Worm (Caenorhabditis elegans) whole organism, L3 larva: ENCODE results near the gene C50E3.11.

Source experiments
- R02D3.7 ChIP-seq: fragments of 150-350 bp; optimal IDR thresholded peaks from 2 replicates; lab custom pipeline; 2014; ENCODE audit warnings: missing biosample characterization, missing genetic modification characterization
- ZK546.5 ChIP-seq: sonication (generic microtip); optimal IDR thresholded peaks from 2 replicates; lab custom pipeline; 2017; ENCODE audit warnings: missing biosample characterization, missing genetic modification characterization
- aly-2 ChIP-seq: fragments of 150-350 bp; optimal IDR thresholded peaks from 2 replicates; lab custom pipeline; 2014; ENCODE audit warnings: missing biosample characterization, missing genetic modification characterization
- ama-1 ChIP-seq: fragments of 150-350 bp; optimal IDR thresholded peaks from 2 replicates; lab custom pipeline; 2018
- ceh-28 ChIP-seq: fragments of 150-350 bp; optimal IDR thresholded peaks from 2 replicates; lab custom pipeline; 2014; ENCODE audit warnings: missing biosample characterization, missing genetic modification reagents, missing genetic modification characterization
- ceh-9 ChIP-seq: sonication (generic microtip); optimal IDR thresholded peaks from 2 replicates; lab custom pipeline; 2018; ENCODE audit warnings: missing biosample characterization, missing genetic modification characterization
- daf-12 ChIP-seq: fragments of 150-350 bp; optimal IDR thresholded peaks from 2 replicates; lab custom pipeline; 2014; ENCODE audit warnings: missing biosample characterization, missing genetic modification reagents, missing genetic modification characterization
- egl-27 ChIP-seq: sonication (generic microtip); optimal IDR thresholded peaks from 4 replicates; lab custom pipeline; 2017; ENCODE audit warnings: missing biosample characterization, missing genetic modification reagents, missing genetic modification characterization
- elt-1 ChIP-seq: fragments of 150-350 bp; optimal IDR thresholded peaks from 2 replicates; lab custom pipeline; 2014; ENCODE audit warnings: missing biosample characterization, missing genetic modification characterization
- elt-2 ChIP-seq: sonication (generic microtip); optimal IDR thresholded peaks from 2 replicates; lab custom pipeline; 2016; ENCODE audit warnings: missing genetic modification reagents, mild to moderate bottlenecking, missing genetic modification characterization, missing compliant biosample characterization
- elt-3 ChIP-seq, 3 experiments: fragments of 150-350 bp in 1 of 3; sonication (generic microtip) in 2 of 3; optimal IDR thresholded peaks; 2 replicates in 2 of 3; 4 replicates in 1 of 3; lab custom pipeline; 2014 to 2017; ENCODE audit warnings: missing biosample characterization in 3 of 3, missing genetic modification characterization in 3 of 3
- eor-1 ChIP-seq, 2 experiments: fragments of 150-350 bp; optimal IDR thresholded peaks; 2 replicates each; lab custom pipeline; 2014 to 2018; ENCODE audit warnings: missing biosample characterization in 2 of 2, missing genetic modification characterization in 2 of 2
- fkh-2 ChIP-seq: fragments of 150-350 bp; optimal IDR thresholded peaks from 2 replicates; lab custom pipeline; 2014; ENCODE audit warnings: missing biosample characterization, missing genetic modification reagents, missing genetic modification characterization
- fos-1 ChIP-seq: fragments of 150-350 bp; optimal IDR thresholded peaks from 2 replicates; lab custom pipeline; 2014; ENCODE audit warnings: missing biosample characterization, missing genetic modification characterization
- hmg-11 ChIP-seq: sonication (generic microtip); optimal IDR thresholded peaks from 2 replicates; lab custom pipeline; 2016; ENCODE audit warnings: missing genetic modification characterization, missing compliant biosample characterization
- jun-1 ChIP-seq: fragments of 150-350 bp; optimal IDR thresholded peaks from 2 replicates; lab custom pipeline; 2014; ENCODE audit warnings: missing biosample characterization, missing genetic modification reagents, missing genetic modification characterization
- lin-39 ChIP-seq: fragments of 150-350 bp; optimal IDR thresholded peaks from 2 replicates; lab custom pipeline; 2018; ENCODE audit warnings: missing biosample characterization, missing genetic modification reagents, missing genetic modification characterization
- mdl-1 ChIP-seq: fragments of 150-350 bp; optimal IDR thresholded peaks from 2 replicates; lab custom pipeline; 2014; ENCODE audit warnings: missing biosample characterization, missing genetic modification characterization
- mml-1 ChIP-seq: fragments of 150-350 bp; sonication (generic microtip); optimal IDR thresholded peaks from 3 replicates; lab custom pipeline; 2014; ENCODE audit warnings: missing biosample characterization, missing genetic modification characterization
- nfya-1 ChIP-seq: sonication (generic microtip); optimal IDR thresholded peaks from 2 replicates; lab custom pipeline; 2017; ENCODE audit warnings: missing genetic modification characterization, mild to moderate bottlenecking, missing compliant biosample characterization, antibody characterized with exemption, moderate library complexity; ENCODE audit not compliant: insufficient read depth
- nhr-11 ChIP-seq: fragments of 150-350 bp; optimal IDR thresholded peaks from 2 replicates; lab custom pipeline; 2014; ENCODE audit warnings: missing biosample characterization, missing genetic modification characterization
- nhr-12 ChIP-seq: fragments of 150-350 bp; optimal IDR thresholded peaks from 2 replicates; lab custom pipeline; 2014; ENCODE audit warnings: missing biosample characterization, missing genetic modification characterization
- nhr-237 ChIP-seq: fragments of 150-350 bp; optimal IDR thresholded peaks from 2 replicates; lab custom pipeline; 2014; ENCODE audit warnings: missing biosample characterization, missing genetic modification characterization
- nhr-43 ChIP-seq: sonication (generic microtip); optimal IDR thresholded peaks from 2 replicates; lab custom pipeline; 2016; ENCODE audit warnings: mild to moderate bottlenecking, missing genetic modification characterization, missing compliant biosample characterization; ENCODE audit not compliant: poor library complexity, severe bottlenecking
- pha-4 ChIP-seq: fragments of 150-350 bp; optimal IDR thresholded peaks from 2 replicates; lab custom pipeline; 2014; ENCODE audit warnings: missing biosample characterization, missing genetic modification reagents, missing genetic modification characterization
- pqm-1 ChIP-seq: fragments of 150-350 bp; optimal IDR thresholded peaks from 2 replicates; lab custom pipeline; 2017; ENCODE audit warnings: missing biosample characterization, missing genetic modification characterization, inconsistent platforms
- sea-2 ChIP-seq: fragments of 150-350 bp; sonication (generic microtip); optimal IDR thresholded peaks from 4 replicates; lab custom pipeline; 2014; ENCODE audit warnings: missing biosample characterization, missing genetic modification reagents, missing genetic modification characterization
- unc-39 ChIP-seq: sonication (generic microtip); optimal IDR thresholded peaks from 4 replicates; lab custom pipeline; 2017; ENCODE audit warnings: missing biosample characterization, missing genetic modification characterization
- unc-62 ChIP-seq: fragments of 150-350 bp; sonication (generic microtip); optimal IDR thresholded peaks from 4 replicates; lab custom pipeline; 2014; ENCODE audit warnings: missing biosample characterization, missing genetic modification reagents, missing genetic modification characterization
- zag-1 ChIP-seq: fragments of 150-350 bp; optimal IDR thresholded peaks from 2 replicates; lab custom pipeline; 2014; ENCODE audit warnings: missing biosample characterization, missing genetic modification characterization
- ztf-11 ChIP-seq: fragments of 150-350 bp; optimal IDR thresholded peaks from 2 replicates; lab custom pipeline; 2014; ENCODE audit warnings: missing biosample characterization, missing genetic modification characterization
- ztf-4 ChIP-seq: fragments of 150-350 bp; optimal IDR thresholded peaks from 2 replicates; lab custom pipeline; 2014; ENCODE audit warnings: missing biosample characterization, missing genetic modification characterization

C50E3.11 gene

DNA sequence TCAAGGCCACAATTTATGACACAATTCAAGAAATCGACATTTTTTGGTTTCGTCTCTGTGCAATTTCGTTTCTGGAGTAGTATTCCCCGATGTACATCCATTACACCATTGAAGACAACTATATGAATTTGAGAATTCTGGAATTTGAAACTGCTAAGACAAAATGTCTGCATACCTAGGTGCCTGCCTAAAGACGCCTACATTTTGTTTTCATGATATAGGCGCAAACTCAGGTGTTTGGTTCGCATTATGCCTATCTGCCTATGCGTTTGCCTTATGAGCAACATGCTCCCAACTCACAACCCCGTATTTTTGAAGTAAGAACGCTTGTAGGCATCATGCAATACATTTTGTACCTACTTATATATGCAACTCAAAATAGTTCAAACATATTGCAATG lies 32.3 kb downstream of the C50E3.11 start, which contains the start of gene F19F10.14:
TSS of gene F19F10.14 (minus strand) at position 101 of the 400 bp plus-strand sequence.
- TF ChIP-seq unc-62 (GFP tag; lab: Kevin White, UChicago) (no peak), jun-1 (no peak), elt-3 (tag; optimal IDR thresholded peaks at IDR 0.05; lab: Kevin White, UChicago) (no peak), R02D3.7 (tag; lab: Kevin White, UChicago) (no peak), fkh-2 (tag; lab: Kevin White, UChicago) (no peak), ama-1 (lab: Kevin White, UChicago) (no peak), nhr-43 (tag; lab: Kevin White, UChicago) (no peak), sea-2 (GFP tag; lab: Kevin White, UChicago) (no peak), egl-27 (tag; lab: Kevin White, UChicago) (no peak), ceh-9 (tag; lab: Kevin White, UChicago) (no peak)

- TF ChIP-seq pha-4 (tag; lab: Kevin White, UChicago) (no peak), ceh-9 (tag; lab: Kevin White, UChicago) (no peak), elt-2 (tag; lab: Kevin White, UChicago) (no peak), fos-1 (tag; lab: Kevin White, UChicago) (no peak), ZK546.5 (tag; lab: Kevin White, UChicago) (no peak), pqm-1 (tag; lab: Kevin White, UChicago) (no peak), zag-1 (tag; lab: Kevin White, UChicago) (no peak), daf-12 (tag; lab: Kevin White, UChicago) (no peak), ztf-4 (tag; lab: Kevin White, UChicago) (no peak), elt-3 (tag; optimal IDR thresholded peaks at IDR 0.05; lab: Kevin White, UChicago) (no peak), nhr-11 (tag; lab: Kevin White, UChicago) (no peak), fkh-2 (tag; lab: Kevin White, UChicago) (no peak), elt-1 (tag; lab: Kevin White, UChicago) (no peak)
Observed at ce11 chrV:7570290-7570689, 33.0 kb downstream of the C50E3.11 start, which contains the start of gene clec-212. clec-212 (minus strand) TSS chrV:7570390.

DNA sequence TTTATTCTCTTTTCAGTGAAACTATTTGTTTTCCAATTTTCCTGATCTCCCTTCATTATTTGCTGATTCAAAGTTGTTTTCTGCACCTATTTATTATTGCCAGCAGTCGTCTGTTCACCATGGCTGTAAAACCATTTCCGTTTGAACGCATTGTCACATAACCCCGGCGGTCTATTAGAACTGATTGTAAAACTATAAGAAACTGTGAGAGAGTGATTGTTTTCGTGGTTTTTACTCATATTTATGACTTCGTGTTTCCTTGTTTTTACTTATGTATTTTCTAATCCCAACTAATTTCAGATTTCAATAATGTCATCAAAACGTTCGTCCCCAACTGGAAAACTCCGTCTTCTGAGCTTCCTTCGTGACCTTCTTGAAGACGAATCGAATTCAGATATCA lies 40.3 kb downstream of the C50E3.11 start, which contains the start of gene F19F10.1:
TSS of gene F19F10.1 (plus strand) at position 301 of the 400 bp plus-strand sequence.
- TF ChIP-seq mdl-1 (tag; lab: Kevin White, UChicago), result no peak
- no peak for TF ChIP-seq nfya-1
- no peak for TF ChIP-seq ceh-28 (tag; lab: Kevin White, UChicago)
- no peak for TF ChIP-seq nhr-11 (tag; lab: Kevin White, UChicago)
- no peak for TF ChIP-seq nhr-12
- TF ChIP-seq eor-1 (tag; optimal IDR thresholded peaks at IDR 0.05; lab: Kevin White, UChicago), result no peak

DNA sequence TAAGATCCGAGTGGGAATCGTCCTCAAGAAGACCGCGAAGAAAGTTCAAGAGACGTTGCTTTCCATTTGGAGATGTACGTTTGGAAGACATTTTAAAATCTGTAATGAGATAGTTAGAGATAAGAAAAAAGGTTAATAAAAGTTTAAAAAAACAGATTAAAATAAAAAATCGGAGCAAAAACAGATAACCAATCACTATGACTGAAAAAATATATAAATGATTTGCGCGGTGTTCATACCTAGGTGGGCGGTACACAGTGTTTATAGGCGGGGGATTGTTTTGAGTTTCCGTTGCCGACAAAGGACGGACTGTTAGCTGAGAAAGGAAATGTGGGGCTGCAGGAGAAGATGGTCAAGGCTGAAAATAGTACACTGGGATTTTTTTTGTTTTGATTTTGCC lies 44.6 kb downstream of the C50E3.11 start, which contains the start of gene ets-7:
TSS of gene ets-7 (minus strand) at position 101 of the 400 bp plus-strand sequence.
- TF ChIP-seq ztf-11 (tag; lab: Kevin White, UChicago) (no peak), jun-1 (no peak), hmg-11 (no peak), egl-27 (tag; lab: Kevin White, UChicago) (no peak), eor-1 (tag; optimal IDR thresholded peaks at IDR 0.05; lab: Kevin White, UChicago) (no peak)
- TF ChIP-seq, all 47 proteins: peak for 0

DNA sequence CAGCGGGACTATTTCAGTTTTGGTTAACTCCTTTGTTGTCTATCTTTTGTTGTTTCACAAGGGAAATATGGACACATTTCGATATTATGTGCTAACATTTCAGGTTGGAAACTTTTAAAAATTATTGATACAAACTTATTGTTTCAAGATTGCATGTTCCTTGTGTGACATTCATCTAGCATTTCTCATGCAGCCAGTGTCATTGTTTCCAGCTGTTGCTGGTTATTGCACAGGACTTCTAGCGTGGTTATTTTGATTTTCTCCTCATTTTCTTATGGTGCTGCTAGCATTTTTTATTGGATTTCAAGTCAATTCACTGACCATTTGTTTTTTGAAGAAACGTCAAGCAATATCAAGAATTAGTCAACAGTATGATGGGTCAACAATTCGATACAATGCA lies 47.4 kb downstream of the C50E3.11 start:
- TF ChIP-seq lin-39 (tag; lab: Kevin White, UChicago) (no peak), pqm-1 (tag; lab: Kevin White, UChicago) (no peak), nhr-237 (no peak), elt-2 (tag; lab: Kevin White, UChicago) (no peak), daf-12 (tag; lab: Kevin White, UChicago) (no peak), aly-2 (no peak), ceh-28 (tag; lab: Kevin White, UChicago) (no peak), mml-1 (tag; lab: Kevin White, UChicago) (no peak)

DNA sequence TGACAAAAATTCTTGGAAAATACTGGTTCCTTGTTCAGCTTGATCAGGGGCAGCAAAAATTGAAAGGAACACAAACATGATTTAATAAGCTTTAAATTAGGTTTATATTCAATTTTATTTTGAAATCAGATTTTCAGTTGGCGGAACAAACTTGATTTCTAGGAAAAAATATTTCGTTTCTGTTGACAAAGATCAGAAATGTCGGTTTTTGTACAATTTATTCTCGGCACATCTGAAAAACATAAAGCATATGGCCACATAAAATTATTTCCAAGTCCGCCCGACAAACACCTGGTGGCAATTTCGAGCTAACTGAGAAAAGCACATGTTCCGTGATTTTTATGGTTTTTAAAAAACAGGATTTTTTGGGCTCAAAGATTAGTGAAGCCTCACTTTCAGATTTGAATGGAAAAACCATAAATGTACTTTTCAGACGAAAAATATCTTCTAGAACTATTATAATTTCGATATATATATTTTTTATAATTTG lies 49.4 kb downstream of the C50E3.11 start, which contains the start of gene ttr-10:
TSS of gene ttr-10 (minus strand) at position 51 of the 490 bp plus-strand sequence.
- TF ChIP-seq ama-1 (lab: Kevin White, UChicago), result no peak
- TF ChIP-seq unc-39 (tag; lab: Kevin White, UChicago), result no peak
